Fruit fly (Drosophila melanogaster) whole organism, wandering third instar larva: Measurements from ENCODE around the gene CG10428.
A peak's percentile ranks its signal among the peaks of the same experiment; 100 is the strongest.

Experiments
- Abd-B ChIP-seq: fragments of >200 bp; optimal IDR thresholded peaks from 2 replicates; lab custom pipeline; 2017; ENCODE audit warnings: missing biosample characterization, missing genetic modification characterization
- CG32264 ChIP-seq: fragments of 200-800 bp; sonication (Bioruptor generic); optimal IDR thresholded peaks from 2 replicates; lab custom pipeline; 2016; ENCODE audit warnings: missing biosample characterization, missing genetic modification characterization
- CG9705 ChIP-seq: fragments of 200-800 bp; sonication (Bioruptor generic); optimal IDR thresholded peaks from 2 replicates; lab custom pipeline; 2018; ENCODE audit warnings: missing biosample characterization, mild to moderate bottlenecking, missing genetic modification characterization
- CrebA ChIP-seq: fragments of 200-800 bp; sonication (Bioruptor generic); optimal IDR thresholded peaks from 2 replicates; lab custom pipeline; 2016; ENCODE audit warnings: missing biosample characterization, mild to moderate bottlenecking, missing genetic modification characterization, borderline replicate concordance
- Dfd ChIP-seq: fragments of >200 bp; optimal IDR thresholded peaks from 2 replicates; lab custom pipeline; 2017; ENCODE audit warnings: missing biosample characterization, missing genetic modification characterization
- Dif ChIP-seq: fragments of 200-275, 200-300 bp; sonication (Bioruptor generic); optimal IDR thresholded peaks from 2 replicates; lab custom pipeline; 2018; ENCODE audit warnings: missing biosample characterization, missing genetic modification characterization; ENCODE audit not compliant: partially characterized antibody
- GATAd ChIP-seq: sonication (Bioruptor generic); optimal IDR thresholded peaks from 2 replicates; lab custom pipeline; 2016; ENCODE audit warnings: missing biosample characterization, missing genetic modification characterization
- HLH106 ChIP-seq: fragments of 200-800 bp; optimal IDR thresholded peaks from 3 replicates; lab custom pipeline; 2019; ENCODE audit warnings: missing biosample characterization, mild to moderate bottlenecking, missing genetic modification characterization, moderate library complexity
- Hnf4 ChIP-seq: fragments of 200-800 bp; sonication (Bioruptor generic); optimal IDR thresholded peaks from 2 replicates; lab custom pipeline; 2016; ENCODE audit warnings: missing biosample characterization, mild to moderate bottlenecking, missing genetic modification characterization
- Hr78 ChIP-seq: fragments of >200 bp; optimal IDR thresholded peaks from 2 replicates; lab custom pipeline; 2017; ENCODE audit warnings: missing biosample characterization, missing genetic modification characterization
- Hr83 ChIP-seq: fragments of 200-300 bp; sonication (Bioruptor generic); optimal IDR thresholded peaks from 2 replicates; lab custom pipeline; 2016; ENCODE audit warnings: missing biosample characterization, mild to moderate bottlenecking, missing genetic modification characterization, moderate library complexity; ENCODE audit not compliant: poor library complexity, severe bottlenecking
- Jra ChIP-seq: sonication (Bioruptor generic); optimal IDR thresholded peaks from 2 replicates; lab custom pipeline; 2016; ENCODE audit warnings: missing biosample characterization, missing genetic modification characterization
- Mio ChIP-seq: sonication (Bioruptor generic); optimal IDR thresholded peaks from 2 replicates; lab custom pipeline; 2016; ENCODE audit warnings: missing biosample characterization, missing genetic modification characterization
- Myc ChIP-seq: fragments of >200 bp; optimal IDR thresholded peaks from 2 replicates; lab custom pipeline; 2017
- N ChIP-seq: fragments of >200 bp; optimal IDR thresholded peaks from 2 replicates; lab custom pipeline; 2018; ENCODE audit warnings: missing biosample characterization, missing external identifiers, missing genetic modification characterization
- OdsH ChIP-seq: fragments of 200-800 bp; sonication (Bioruptor generic); optimal IDR thresholded peaks from 2 replicates; lab custom pipeline; 2016; ENCODE audit warnings: missing biosample characterization, mild to moderate bottlenecking, missing genetic modification characterization
- Rel ChIP-seq, 2 experiments: fragments of 200-800 bp; sonication (Bioruptor generic) in 1 of 2; optimal IDR thresholded peaks; 2 replicates in 1 of 2; 3 replicates in 1 of 2; lab custom pipeline; 2016 to 2019; ENCODE audit warnings: mild to moderate bottlenecking in 2 of 2, missing biosample characterization in 2 of 2, missing genetic modification characterization in 2 of 2, moderate library complexity in 1 of 2
- Sp1 ChIP-seq: fragments of 200-800 bp; sonication (Bioruptor generic); optimal IDR thresholded peaks from 3 replicates; lab custom pipeline; 2019; ENCODE audit warnings: missing biosample characterization, mild to moderate bottlenecking, missing genetic modification characterization, moderate library complexity
- Vsx2 ChIP-seq: fragments of 200-300, 225-300 bp; sonication (Bioruptor generic); optimal IDR thresholded peaks from 2 replicates; lab custom pipeline; 2018; ENCODE audit warnings: missing biosample characterization, missing genetic modification characterization; ENCODE audit not compliant: partially characterized antibody
- br ChIP-seq: fragments of 200-800 bp; sonication (Bioruptor generic); optimal IDR thresholded peaks from 2 replicates; lab custom pipeline; 2016; ENCODE audit warnings: missing biosample characterization, missing genetic modification characterization
- brk ChIP-seq: fragments of 200-800 bp; sonication (Bioruptor generic); optimal IDR thresholded peaks from 2 replicates; lab custom pipeline; 2016; ENCODE audit warnings: missing biosample characterization, mild to moderate bottlenecking, missing genetic modification characterization
- dl ChIP-seq, 2 experiments: fragments of 175-275, 200-275 bp in 1 of 2; fragments of 200-275 bp in 1 of 2; sonication (Bioruptor generic); optimal IDR thresholded peaks; lab custom pipeline; 2018; ENCODE audit warnings: mild to moderate bottlenecking in 2 of 2, missing biosample characterization in 2 of 2, missing genetic modification characterization in 2 of 2, moderate library complexity in 2 of 2; ENCODE audit not compliant: partially characterized antibody in 2 of 2, insufficient read depth in 1 of 2
- dmrt93B ChIP-seq: fragments of 200-800 bp; sonication (Bioruptor generic); optimal IDR thresholded peaks from 2 replicates; lab custom pipeline; 2018; ENCODE audit warnings: missing biosample characterization, mild to moderate bottlenecking, missing genetic modification characterization
- dsf ChIP-seq: sonication (Bioruptor generic); optimal IDR thresholded peaks from 2 replicates; lab custom pipeline; 2016; ENCODE audit warnings: missing biosample characterization, missing genetic modification characterization, borderline replicate concordance
- ey ChIP-seq: fragments of 200-800 bp; sonication (Bioruptor generic); optimal IDR thresholded peaks from 2 replicates; lab custom pipeline; 2016; ENCODE audit warnings: missing biosample characterization, missing genetic modification characterization
- foxo ChIP-seq, 2 experiments: fragments of 200-800 bp; sonication (Bioruptor generic); optimal IDR thresholded peaks; 2 replicates in 1 of 2; 3 replicates in 1 of 2; lab custom pipeline; 2016 to 2017; ENCODE audit warnings: missing biosample characterization in 2 of 2, missing genetic modification characterization in 2 of 2
- fru ChIP-seq: fragments of 200-800 bp; sonication (Bioruptor generic); optimal IDR thresholded peaks from 3 replicates; lab custom pipeline; 2016; ENCODE audit warnings: missing biosample characterization, mild to moderate bottlenecking, missing genetic modification characterization
- h ChIP-seq: fragments of 200-800 bp; sonication (Bioruptor generic); optimal IDR thresholded peaks from 3 replicates; lab custom pipeline; 2016; ENCODE audit warnings: missing biosample characterization, mild to moderate bottlenecking, missing genetic modification characterization
- jim ChIP-seq: fragments of 175-275, 200-325 bp; sonication (Bioruptor generic); optimal IDR thresholded peaks from 2 replicates; lab custom pipeline; 2016; ENCODE audit warnings: missing biosample characterization, mild to moderate bottlenecking, missing genetic modification characterization
- lola ChIP-seq: fragments of >200 bp; optimal IDR thresholded peaks from 2 replicates; lab custom pipeline; 2017; ENCODE audit warnings: missing biosample characterization, missing genetic modification characterization
- pan ChIP-seq: fragments of >200 bp; optimal IDR thresholded peaks from 2 replicates; lab custom pipeline; 2017
- psq ChIP-seq: fragments of 200-800 bp; sonication (Bioruptor generic); optimal IDR thresholded peaks from 3 replicates; lab custom pipeline; 2017; ENCODE audit warnings: missing biosample characterization, mild to moderate bottlenecking, missing genetic modification characterization, moderate library complexity
- rgr ChIP-seq: fragments of 200-800 bp; sonication (Bioruptor generic); optimal IDR thresholded peaks from 3 replicates; lab custom pipeline; 2016; ENCODE audit warnings: missing biosample characterization, mild to moderate bottlenecking, missing genetic modification characterization
- sage ChIP-seq: fragments of 200-800 bp; sonication (Bioruptor generic); optimal IDR thresholded peaks from 2 replicates; lab custom pipeline; 2016; ENCODE audit warnings: missing biosample characterization, mild to moderate bottlenecking, missing genetic modification characterization
- sv ChIP-seq: fragments of 200-800 bp; sonication (Bioruptor generic); optimal IDR thresholded peaks from 3 replicates; lab custom pipeline; 2016; ENCODE audit warnings: missing biosample characterization, missing genetic modification characterization
- tai ChIP-seq: sonication (Bioruptor generic); optimal IDR thresholded peaks from 2 replicates; lab custom pipeline; 2016; ENCODE audit warnings: missing biosample characterization, missing genetic modification characterization
- usp ChIP-seq: fragments of >200 bp; optimal IDR thresholded peaks from 2 replicates; lab custom pipeline; 2017; ENCODE audit warnings: missing biosample characterization, missing genetic modification characterization
- woc ChIP-seq: sonication (Bioruptor generic); optimal IDR thresholded peaks from 2 replicates; lab custom pipeline; 2016; ENCODE audit warnings: missing biosample characterization, mild to moderate bottlenecking, missing genetic modification characterization

CG10428 gene

dm6 chr2L:18919474-18919873 is 29.2 kb upstream of the CG10428 start:
- TF ChIP-seq h (GFP tag; lab: Kevin White, UChicago) = no peak
- no peak for TF ChIP-seq Hnf4 (GFP tag; lab: Kevin White, UChicago)
- TF ChIP-seq CrebA (GFP tag; lab: Kevin White, UChicago) = no peak
- no peak for TF ChIP-seq usp (GFP tag; lab: Kevin White, UChicago)
- TF ChIP-seq fru (GFP tag; lab: Kevin White, UChicago) = no peak
- TF ChIP-seq Abd-B = no peak
- TF ChIP-seq OdsH (GFP tag; lab: Kevin White, UChicago) = no peak
- no peak for TF ChIP-seq CG32264 (GFP tag; lab: Kevin White, UChicago)
- no peak for TF ChIP-seq dsf (GFP tag; lab: Kevin White, UChicago)
- TF ChIP-seq dmrt93B (GFP tag; lab: Kevin White, UChicago) = no peak
- no peak for TF ChIP-seq Hr78
- no peak for TF ChIP-seq sv (GFP tag; lab: Kevin White, UChicago)
- no peak for TF ChIP-seq Vsx2

DNA sequence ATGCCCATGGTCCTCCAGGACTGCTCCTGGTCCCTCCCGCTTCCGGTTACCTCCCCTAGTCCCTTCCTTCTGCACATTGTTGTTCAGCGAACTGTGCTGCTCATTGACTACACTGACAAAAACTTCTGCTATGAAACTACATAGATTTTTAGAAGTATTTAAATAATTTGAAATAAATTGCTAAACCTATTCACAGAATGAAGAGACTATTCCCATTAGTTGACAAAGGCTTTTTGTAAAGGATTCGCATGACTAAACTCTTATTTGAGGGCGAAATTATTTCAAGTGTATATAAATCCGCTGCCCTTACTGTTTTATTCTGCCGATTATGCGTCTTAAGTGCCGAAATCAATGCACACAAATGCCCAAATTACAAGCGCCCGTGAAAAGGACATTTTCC is 27.4 kb upstream of the CG10428 start:
- TF ChIP-seq Dfd (GFP tag; lab: Kevin White, UChicago) = no peak
- TF ChIP-seq fru (GFP tag; lab: Kevin White, UChicago) = peak; percentile 46
- no peak for TF ChIP-seq dl (GFP tag; optimal IDR thresholded peaks at IDR 0.05; lab: Kevin White, UChicago; ENCODE audit: insufficient read depth in 1 of 2, partially characterized antibody in 2 of 2)
- no peak for TF ChIP-seq Hr78
- no peak for TF ChIP-seq Abd-B
- no peak for TF ChIP-seq lola
- TF ChIP-seq OdsH (GFP tag; lab: Kevin White, UChicago) = peak; percentile 5
- no peak for TF ChIP-seq Dif
- no peak for TF ChIP-seq dsf (GFP tag; lab: Kevin White, UChicago)
- no peak for TF ChIP-seq sage (GFP tag; lab: Kevin White, UChicago)
- TF ChIP-seq jim (GFP tag; lab: Kevin White, UChicago) = no peak
- TF ChIP-seq usp (GFP tag; lab: Kevin White, UChicago) = no peak
- no peak for TF ChIP-seq dmrt93B (GFP tag; lab: Kevin White, UChicago)
- TF ChIP-seq h (GFP tag; lab: Kevin White, UChicago) = peak; percentile 41
- no peak for TF ChIP-seq N
- TF ChIP-seq Hr83 = no peak
- no peak for TF ChIP-seq Rel (GFP tag; optimal IDR thresholded peaks at IDR 0.05; lab: Kevin White, UChicago)
- no peak for TF ChIP-seq Rel (tag; optimal IDR thresholded peaks at IDR 0.05; lab: Kevin White, UChicago)
- no peak for TF ChIP-seq Myc (lab: Kevin White, UChicago)
- TF ChIP-seq foxo (GFP tag; optimal IDR thresholded peaks at IDR 0.05; lab: Kevin White, UChicago) = peak in 1 of 2 experiments; percentile 53
- TF ChIP-seq Vsx2 = no peak
- TF ChIP-seq HLH106 = peak; percentile 32
- peak; percentile 5 for TF ChIP-seq psq
- TF ChIP-seq CG9705 (GFP tag; lab: Kevin White, UChicago) = no peak
- TF ChIP-seq br (GFP tag; lab: Kevin White, UChicago) = peak; percentile 27
- TF ChIP-seq Sp1 (GFP tag; lab: Kevin White, UChicago) = peak; percentile 42
- TF ChIP-seq tai (GFP tag; lab: Kevin White, UChicago) = no peak
- no peak for TF ChIP-seq GATAd (GFP tag; lab: Kevin White, UChicago)
- TF ChIP-seq CG32264 (GFP tag; lab: Kevin White, UChicago) = no peak
- TF ChIP-seq woc (GFP tag; lab: Kevin White, UChicago) = no peak
- TF ChIP-seq rgr (GFP tag; lab: Kevin White, UChicago) = peak; percentile 33
- no peak for TF ChIP-seq sv (GFP tag; lab: Kevin White, UChicago)
- no peak for TF ChIP-seq CrebA (GFP tag; lab: Kevin White, UChicago)
- peak; percentile 57 for TF ChIP-seq ey (GFP tag; lab: Kevin White, UChicago)
- peak; percentile 4 for TF ChIP-seq Hnf4 (GFP tag; lab: Kevin White, UChicago)
- TF ChIP-seq Jra = no peak
- TF ChIP-seq pan (lab: Kevin White, UChicago) = no peak
- no peak for TF ChIP-seq Mio (GFP tag; lab: Kevin White, UChicago)
- no peak for TF ChIP-seq brk
